Fruit fly (Drosophila melanogaster) Kc167 (cell line): ENCODE results near the gene CG14613.

Experiments
- Myc ChIP-seq: fragments of >200 bp; optimal IDR thresholded peaks from 2 replicates; lab custom pipeline; 2017; ENCODE audit warnings: missing external identifiers
- Sin3A ChIP-seq: fragments of >200 bp; optimal IDR thresholded peaks from 2 replicates; lab custom pipeline; 2018; ENCODE audit warnings: missing external identifiers
- h ChIP-seq: fragments of >200 bp; optimal IDR thresholded peaks from 3 replicates; lab custom pipeline; 2018; ENCODE audit warnings: missing external identifiers
- insv ChIP-seq: fragments of >200 bp; optimal IDR thresholded peaks from 3 replicates; lab custom pipeline; 2018; ENCODE audit warnings: missing external identifiers
- psq ChIP-seq: fragments of >200 bp; optimal IDR thresholded peaks from 2 replicates; lab custom pipeline; 2017; ENCODE audit warnings: missing external identifiers
- ttk ChIP-seq: sonication (Bioruptor generic); optimal IDR thresholded peaks from 2 replicates; lab custom pipeline; 2017; ENCODE audit warnings: missing external identifiers

Gene CG14613

DNA sequence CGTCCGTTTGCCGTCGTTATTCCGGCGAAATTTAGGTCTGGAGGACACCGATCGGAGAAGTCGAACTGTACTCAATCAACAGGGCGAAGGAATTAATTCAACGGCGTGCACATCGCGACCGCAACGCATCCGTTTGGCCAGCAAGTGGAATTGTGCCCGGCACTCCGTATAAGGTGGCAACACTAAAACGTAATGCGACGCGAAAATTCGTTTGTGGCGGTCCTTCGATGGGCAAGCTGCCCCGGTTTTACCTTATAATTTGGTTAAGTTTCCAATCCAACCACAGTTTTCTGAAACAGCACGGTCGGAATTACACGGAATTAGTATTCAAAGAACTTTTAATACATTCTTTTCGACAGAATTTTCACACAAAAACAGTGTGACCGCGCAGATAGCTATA is 16.8 kb downstream of the CG14613 start, which contains the start of gene wap:
Gene wap (minus strand): TSS at position 400 of the 400 bp plus-strand sequence.
- no peak for TF ChIP-seq psq (lab: Kevin White, UChicago)
- no peak for TF ChIP-seq Myc (lab: Kevin White, UChicago)
- no peak for TF ChIP-seq Sin3A (lab: Kevin White, UChicago)
- no peak for TF ChIP-seq insv (lab: Kevin White, UChicago)
- TF ChIP-seq h (lab: Kevin White, UChicago) = no peak
- no peak for TF ChIP-seq ttk (lab: Kevin White, UChicago)

DNA sequence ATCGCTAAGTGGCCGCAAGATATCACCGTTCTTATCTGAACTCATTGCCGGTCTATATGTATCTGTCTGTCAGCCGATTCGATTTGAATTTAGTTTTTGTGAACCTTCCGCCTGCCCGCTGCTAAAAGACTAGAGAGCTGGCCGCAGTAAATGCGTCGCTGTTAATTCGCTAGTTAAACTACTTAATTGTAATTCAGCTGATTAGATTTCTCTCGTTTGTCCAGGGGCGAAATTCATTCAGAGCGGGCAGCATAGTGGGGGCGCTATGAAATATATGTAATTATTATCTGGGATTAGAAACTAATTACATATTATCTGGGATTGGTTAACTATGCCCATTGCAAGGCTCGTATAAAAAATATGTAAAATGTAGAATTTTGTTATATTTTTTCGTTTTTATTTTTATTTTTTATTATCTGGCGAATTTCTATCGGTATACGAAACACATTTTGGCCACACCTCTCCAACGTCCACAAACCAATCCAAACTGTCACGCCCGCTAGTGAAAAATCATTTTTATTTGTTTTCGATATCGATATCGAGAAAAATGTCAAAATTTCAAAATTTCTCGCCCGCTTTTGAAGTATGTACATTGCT is 22.5 kb downstream of the CG14613 start, which contains the start of the genes CG14615 and tilB:
Gene CG14615 (minus strand): TSS at position 301 of the 597 bp plus-strand sequence.
Gene tilB (plus strand): TSS at position 547 of the 597 bp plus-strand sequence.
- no peak for TF ChIP-seq psq (lab: Kevin White, UChicago)
- no peak for TF ChIP-seq insv (lab: Kevin White, UChicago)
- no peak for TF ChIP-seq Myc (lab: Kevin White, UChicago)
- no peak for TF ChIP-seq Sin3A (lab: Kevin White, UChicago)
- no peak for TF ChIP-seq h (lab: Kevin White, UChicago)
- no peak for TF ChIP-seq ttk (lab: Kevin White, UChicago)

dm6 chrX:22443954-22444910 is 27.6 kb downstream of the CG14613 start, which contains the start of gene CG14621:
Gene CG14621, plus strand, starts transcription at chrX:22444227.
- TF ChIP-seq Sin3A (lab: Kevin White, UChicago) (no peak), h (lab: Kevin White, UChicago) (no peak), ttk (lab: Kevin White, UChicago) (no peak), psq (lab: Kevin White, UChicago) (no peak), insv (lab: Kevin White, UChicago) (no peak), Myc (lab: Kevin White, UChicago) (no peak)

dm6 chrX:22443518-22443917 is 28.3 kb downstream of the CG14613 start:
- no peak for TF ChIP-seq insv (lab: Kevin White, UChicago)
- no peak for TF ChIP-seq psq (lab: Kevin White, UChicago)
- TF ChIP-seq Sin3A (lab: Kevin White, UChicago) = no peak
- TF ChIP-seq h (lab: Kevin White, UChicago) = no peak
- TF ChIP-seq ttk (lab: Kevin White, UChicago) = no peak
- TF ChIP-seq Myc (lab: Kevin White, UChicago) = no peak

- no peak for TF ChIP-seq h (lab: Kevin White, UChicago)
- TF ChIP-seq psq (lab: Kevin White, UChicago) = no peak
- no peak for TF ChIP-seq ttk (lab: Kevin White, UChicago)
- TF ChIP-seq Sin3A (lab: Kevin White, UChicago) = no peak
- no peak for TF ChIP-seq insv (lab: Kevin White, UChicago)
- TF ChIP-seq Myc (lab: Kevin White, UChicago) = no peak
Measured at dm6 chrX:22443046-22443445, 28.8 kb downstream of the CG14613 start.

dm6 chrX:22432929-22433605 is 38.8 kb downstream of the CG14613 start:
- TF ChIP-seq Sin3A (lab: Kevin White, UChicago) (peak; percentile 21), psq (lab: Kevin White, UChicago) (peak; percentile 100)
